Worm (Caenorhabditis elegans) whole organism, young adult: ENCODE data around the gene Y47D7A.9.

Experiments used
- B0261.1 ChIP-seq: sonication (generic microtip); optimal IDR thresholded peaks from 2 replicates; lab custom pipeline; 2016; ENCODE audit warnings: mild to moderate bottlenecking, missing genetic modification characterization, moderate library complexity, missing compliant biosample characterization
- B0336.3 ChIP-seq: fragments of 200-800 bp; sonication (Bioruptor generic); IDR thresholded peaks from 2 replicates; pipeline ENCODE4 v1.3.6; 2022; ENCODE audit warnings: missing genetic modification characterization, missing compliant biosample characterization
- F10E7.11 ChIP-seq: sonication (generic microtip); optimal IDR thresholded peaks from 2 replicates; lab custom pipeline; 2017; ENCODE audit warnings: mild to moderate bottlenecking, missing genetic modification characterization, moderate library complexity, missing compliant biosample characterization
- F22D6.2 ChIP-seq: sonication (generic microtip); optimal IDR thresholded peaks from 2 replicates; lab custom pipeline; 2016; ENCODE audit warnings: mild to moderate bottlenecking, missing genetic modification characterization, missing compliant biosample characterization
- F23B12.7 ChIP-seq: sonication (generic microtip); optimal IDR thresholded peaks from 2 replicates; lab custom pipeline; 2017; ENCODE audit warnings: missing genetic modification characterization, mild to moderate bottlenecking, missing compliant biosample characterization, antibody characterized with exemption, moderate library complexity; ENCODE audit not compliant: insufficient read depth
- F33H1.4 ChIP-seq: fragments of 200-800 bp; sonication (Bioruptor generic); IDR thresholded peaks from 2 replicates; pipeline ENCODE4 v1.3.6; 2022; ENCODE audit warnings: missing genetic modification reagents, missing genetic modification characterization, missing compliant biosample characterization
- F37B4.10 ChIP-seq: fragments of 200-800 bp; sonication (Bioruptor generic); IDR thresholded peaks from 2 replicates; pipeline ENCODE4 v1.3.6; 2022; ENCODE audit warnings: missing genetic modification characterization, missing compliant biosample characterization
- F39B2.1 ChIP-seq: fragments of 200-800 bp; sonication (Bioruptor generic); IDR thresholded peaks from 2 replicates; pipeline ENCODE4 v1.3.6; 2022; ENCODE audit warnings: missing genetic modification reagents, missing genetic modification characterization, missing compliant biosample characterization
- F49E8.2 ChIP-seq: sonication (generic microtip); optimal IDR thresholded peaks from 3 replicates; lab custom pipeline; 2017; ENCODE audit warnings: missing genetic modification characterization, mild to moderate bottlenecking, missing compliant biosample characterization, antibody characterized with exemption, moderate library complexity; ENCODE audit not compliant: insufficient read depth
- K12H6.12 ChIP-seq: fragments of 200-800 bp; sonication (Bioruptor generic); optimal IDR thresholded peaks from 2 replicates; lab custom pipeline; 2018; ENCODE audit warnings: mild to moderate bottlenecking, missing genetic modification characterization, missing compliant biosample characterization
- Y79H2A.3 ChIP-seq: fragments of 200-800 bp; sonication (Bioruptor generic); conservative IDR thresholded peaks from 2 replicates; pipeline ENCODE4 v1.3.6; 2022; ENCODE audit warnings: missing genetic modification reagents, missing genetic modification characterization, missing compliant biosample characterization
- aptf-2 ChIP-seq: fragments of 200-800 bp; sonication (Bioruptor generic); conservative IDR thresholded peaks from 2 replicates; pipeline ENCODE4 v1.3.6; 2022; ENCODE audit warnings: missing genetic modification reagents, missing genetic modification characterization, missing compliant biosample characterization
- aptf-3 ChIP-seq: fragments of 200-800 bp; sonication (Bioruptor generic); IDR thresholded peaks from 2 replicates; pipeline ENCODE4 v1.3.6; 2022; ENCODE audit warnings: missing genetic modification characterization, missing compliant biosample characterization
- attf-5 ChIP-seq: fragments of 200-800 bp; sonication (Bioruptor generic); optimal IDR thresholded peaks from 2 replicates; lab custom pipeline; 2018; ENCODE audit warnings: mild to moderate bottlenecking, missing genetic modification characterization, missing compliant biosample characterization
- cebp-1 ChIP-seq, 2 experiments: fragments of 200-800 bp in 1 of 2; sonication (Bioruptor generic) in 1 of 2; sonication (generic microtip) in 1 of 2; IDR thresholded peaks in 1 of 2; optimal IDR thresholded peaks in 1 of 2; 2 replicates each; pipeline versions ENCODE4 v1.3.6 to Lab custom; 2017 to 2022; ENCODE audit warnings: missing compliant biosample characterization in 2 of 2, missing genetic modification characterization in 2 of 2, mild to moderate bottlenecking in 1 of 2, missing genetic modification reagents in 1 of 2, moderate library complexity in 1 of 2
- ceh-100 ChIP-seq: fragments of 200-800 bp; sonication (Bioruptor generic); IDR thresholded peaks from 2 replicates; pipeline ENCODE4 v1.3.6; 2022; ENCODE audit warnings: missing genetic modification reagents, missing genetic modification characterization, missing compliant biosample characterization
- ceh-27 ChIP-seq: fragments of 200-800 bp; sonication (Bioruptor generic); optimal IDR thresholded peaks from 2 replicates; lab custom pipeline; 2018; ENCODE audit warnings: mild to moderate bottlenecking, missing genetic modification characterization, moderate library complexity, missing compliant biosample characterization
- dox-1 ChIP-seq: fragments of 200-800 bp; sonication (Bioruptor generic); IDR thresholded peaks from 2 replicates; pipeline ENCODE4 v1.3.6; 2022; ENCODE audit warnings: missing genetic modification reagents, missing genetic modification characterization, missing compliant biosample characterization
- dpl-1 ChIP-seq: fragments of 150-350 bp; optimal IDR thresholded peaks from 2 replicates; lab custom pipeline; 2014; ENCODE audit warnings: missing biosample characterization, missing genetic modification reagents, missing genetic modification characterization
- efl-1 ChIP-seq: fragments of 150-350 bp; optimal IDR thresholded peaks from 2 replicates; lab custom pipeline; 2014; ENCODE audit warnings: missing biosample characterization, missing genetic modification reagents, missing genetic modification characterization
- hmg-1.2 ChIP-seq: fragments of 200-800 bp; sonication (Bioruptor generic); IDR thresholded peaks from 2 replicates; pipeline ENCODE4 v1.3.6; 2022; ENCODE audit warnings: missing genetic modification reagents, missing genetic modification characterization, missing compliant biosample characterization
- hsf-1 ChIP-seq: fragments of 200-800 bp; sonication (Bioruptor generic); IDR thresholded peaks from 2 replicates; pipeline ENCODE4 v1.3.6; 2022; ENCODE audit warnings: missing genetic modification reagents, missing genetic modification characterization, missing compliant biosample characterization
- lin-35 ChIP-seq, 3 experiments: fragments of 150-350 bp in 2 of 3; sonication (generic microtip) in 1 of 3; optimal IDR thresholded peaks; 2 replicates each; lab custom pipeline; 2014 to 2018; ENCODE audit warnings: missing biosample characterization in 3 of 3, missing genetic modification characterization in 3 of 3, missing genetic modification reagents in 3 of 3
- lin-40 ChIP-seq: sonication (generic microtip); optimal IDR thresholded peaks from 2 replicates; lab custom pipeline; 2016; ENCODE audit warnings: missing genetic modification characterization, mild to moderate bottlenecking, missing compliant biosample characterization, missing genotype, missing genetic modification reagents
- lin-54 ChIP-seq: fragments of 200-800 bp; sonication (Bioruptor generic); optimal IDR thresholded peaks from 2 replicates; lab custom pipeline; 2018; ENCODE audit warnings: mild to moderate bottlenecking, missing genetic modification characterization, missing compliant biosample characterization
- lsl-1 ChIP-seq: fragments of 200-800 bp; sonication (Bioruptor generic); optimal IDR thresholded peaks from 2 replicates; lab custom pipeline; 2018; ENCODE audit warnings: mild to moderate bottlenecking, missing genetic modification characterization, moderate library complexity, missing compliant biosample characterization
- madf-6 ChIP-seq: fragments of 200-800 bp; sonication (Bioruptor generic); IDR thresholded peaks from 2 replicates; pipeline ENCODE4 v1.3.6; 2022; ENCODE audit warnings: missing genetic modification reagents, missing genetic modification characterization, missing compliant biosample characterization
- madf-8 ChIP-seq: fragments of 200-800 bp; sonication (Bioruptor generic); conservative IDR thresholded peaks from 2 replicates; pipeline ENCODE4 v1.3.6; 2022; ENCODE audit warnings: missing genetic modification reagents, missing genetic modification characterization, missing compliant biosample characterization
- mcd-1 ChIP-seq: fragments of 200-800 bp; sonication (Bioruptor generic); IDR thresholded peaks from 2 replicates; pipeline ENCODE4 v1.3.6; 2022; ENCODE audit warnings: missing genetic modification reagents, missing genetic modification characterization, missing compliant biosample characterization
- mes-4 ChIP-seq: sonication (generic microtip); optimal IDR thresholded peaks from 2 replicates; lab custom pipeline; 2016; ENCODE audit warnings: missing genotype, missing genetic modification characterization, missing compliant biosample characterization
- nfya-2 ChIP-seq: fragments of 200-800 bp; sonication (Bioruptor generic); IDR thresholded peaks from 2 replicates; pipeline ENCODE4 v1.3.6; 2022; ENCODE audit warnings: missing genetic modification reagents, missing genetic modification characterization, missing compliant biosample characterization
- nfyb-1 ChIP-seq: fragments of 200-800 bp; sonication (Bioruptor generic); IDR thresholded peaks from 2 replicates; pipeline ENCODE4 v1.3.6; 2022; ENCODE audit warnings: missing genetic modification reagents, missing genetic modification characterization, missing compliant biosample characterization
- nhr-179 ChIP-seq: sonication (generic microtip); optimal IDR thresholded peaks from 2 replicates; lab custom pipeline; 2016; ENCODE audit warnings: mild to moderate bottlenecking, missing genetic modification characterization, missing compliant biosample characterization
- nhr-27 ChIP-seq: fragments of 200-800 bp; sonication (Bioruptor generic); optimal IDR thresholded peaks from 2 replicates; lab custom pipeline; 2018; ENCODE audit warnings: mild to moderate bottlenecking, missing genetic modification characterization, moderate library complexity, missing compliant biosample characterization
- nhr-80 ChIP-seq: sonication (generic microtip); optimal IDR thresholded peaks from 2 replicates; lab custom pipeline; 2016; ENCODE audit warnings: missing genetic modification characterization, missing compliant biosample characterization
- pbrm-1 ChIP-seq: fragments of 200-800 bp; sonication (Bioruptor generic); IDR thresholded peaks from 2 replicates; pipeline ENCODE4 v1.3.6; 2022; ENCODE audit warnings: missing genetic modification reagents, missing genetic modification characterization, missing compliant biosample characterization
- rec-8 ChIP-seq, 2 experiments: sonication (generic microtip); optimal IDR thresholded peaks; 2 replicates each; lab custom pipeline; 2016; ENCODE audit warnings: mild to moderate bottlenecking in 2 of 2, missing genetic modification characterization in 2 of 2, missing genetic modification reagents in 2 of 2, missing genotype in 2 of 2, missing biosample characterization in 1 of 2, missing compliant biosample characterization in 1 of 2, moderate library complexity in 1 of 2
- snpc-1.1 ChIP-seq: sonication (generic microtip); optimal IDR thresholded peaks from 2 replicates; lab custom pipeline; 2017; ENCODE audit warnings: missing genetic modification characterization, mild to moderate bottlenecking, missing compliant biosample characterization, antibody characterized with exemption, moderate library complexity, missing genotype, missing genetic modification reagents; ENCODE audit not compliant: insufficient read depth
- snpc-1.3 ChIP-seq: sonication (generic microtip); optimal IDR thresholded peaks from 2 replicates; lab custom pipeline; 2017; ENCODE audit warnings: missing genetic modification characterization, mild to moderate bottlenecking, missing compliant biosample characterization, antibody characterized with exemption, moderate library complexity, missing genotype, missing genetic modification reagents; ENCODE audit not compliant: insufficient read depth
- snpc-3.4 ChIP-seq: sonication (generic microtip); optimal IDR thresholded peaks from 2 replicates; lab custom pipeline; 2017; ENCODE audit warnings: missing genetic modification characterization, mild to moderate bottlenecking, missing compliant biosample characterization, antibody characterized with exemption, moderate library complexity, missing genotype, missing genetic modification reagents
- snpc-4 ChIP-seq, 5 experiments: fragments of 150-350 bp in 1 of 5; sonication (generic microtip) in 4 of 5; optimal IDR thresholded peaks; 2 replicates each; lab custom pipeline; 2014 to 2018; ENCODE audit warnings: missing genetic modification characterization in 5 of 5, missing biosample characterization in 3 of 5, antibody characterized with exemption in 2 of 5, mild to moderate bottlenecking in 2 of 5, missing compliant biosample characterization in 2 of 5, missing genotype in 2 of 5, moderate library complexity in 2 of 5, missing genetic modification reagents in 1 of 5
- tbp1 ChIP-seq: fragments of 200-800 bp; sonication (Bioruptor generic); optimal IDR thresholded peaks from 2 replicates; lab custom pipeline; 2018; ENCODE audit warnings: mild to moderate bottlenecking, missing genetic modification characterization, missing compliant biosample characterization
- xnd-1 ChIP-seq: sonication (generic microtip); optimal IDR thresholded peaks from 2 replicates; lab custom pipeline; 2016; ENCODE audit warnings: missing genotype, missing genetic modification reagents, missing genetic modification characterization, missing compliant biosample characterization

The Y47D7A.9 gene

ce11 chrV:4450523-4451089 lies 26.8 kb upstream of the Y47D7A.9 start, which contains the start of gene rft-2:
Gene rft-2 (minus strand): TSS chrV:4450563.
- TF ChIP-seq Y79H2A.3 (GFP tag; lab: Robert Waterston, UW) (no peak), nfyb-1 (peak; percentile 41; the same call in 1 of the 2 replicates), lin-54 (GFP tag; lab: Kevin White, UChicago) (peak; percentile 91), mcd-1 (GFP tag; lab: Robert Waterston, UW) (peak; percentile 94), mes-4 (no peak), B0336.3 (GFP tag; lab: Robert Waterston, UW) (no peak), lsl-1 (peak; percentile 40), K12H6.12 (tag; lab: Kevin White, UChicago) (no peak), nhr-27 (tag; lab: Kevin White, UChicago) (no peak), nhr-80 (tag; lab: Kevin White, UChicago) (peak; percentile 19), rec-8 (tag; optimal IDR thresholded peaks at IDR 0.05; lab: Kevin White, UChicago) (no peak), ceh-100 (no peak), attf-5 (GFP tag; lab: Kevin White, UChicago) (peak; percentile 25), dox-1 (GFP tag; lab: Robert Waterston, UW) (0 out of 2 replicates have a peak, but pooled peaks have one; percentile 26), lin-40 (tag; lab: Kevin White, UChicago) (peak; percentile 42), dpl-1 (GFP tag; lab: Kevin White, UChicago) (peak; percentile 87), nfya-2 (no peak), snpc-1.1 (tag; lab: Kevin White, UChicago) (peak; percentile 20), snpc-1.3 (tag; lab: Kevin White, UChicago) (no peak), F23B12.7 (tag; lab: Kevin White, UChicago) (peak; percentile 15), cebp-1 (GFP tag; IDR thresholded peaks at IDR 0.05; lab: Robert Waterston, UW) (no peak), cebp-1 (tag; optimal IDR thresholded peaks at IDR 0.05; lab: Kevin White, UChicago) (peak; percentile 71), efl-1 (GFP tag; lab: Kevin White, UChicago) (peak; percentile 79), lin-35 (GFP tag; optimal IDR thresholded peaks at IDR 0.05; lab: Kevin White, UChicago) (peak; percentile 56 to 92 (median 72))
- TF ChIP-seq, all 124 proteins: peak for 14

DNA sequence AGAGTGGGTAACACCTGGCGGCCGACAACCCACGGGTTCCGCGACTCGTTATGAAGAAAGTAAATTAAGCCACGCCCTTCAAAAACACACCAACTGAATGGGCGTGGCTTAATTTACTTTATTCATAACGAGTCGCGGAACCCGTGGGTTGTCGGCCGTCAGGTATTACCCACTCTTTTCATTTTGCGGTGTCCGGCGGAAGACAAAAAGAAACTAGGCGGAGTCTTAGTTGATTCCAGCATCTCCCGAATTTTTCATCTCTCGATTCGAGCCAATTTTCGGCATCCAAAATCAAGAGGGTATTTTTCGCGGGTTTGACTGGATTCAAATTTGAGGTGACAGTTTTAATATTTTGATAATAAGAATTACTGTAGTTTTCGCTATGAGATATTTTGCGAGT lies 23.9 kb upstream of the Y47D7A.9 start:
- TF ChIP-seq F39B2.1 (GFP tag; lab: Robert Waterston, UW) (no peak), F22D6.2 (tag; lab: Kevin White, UChicago) (no peak), madf-6 (GFP tag; lab: Robert Waterston, UW) (peak; percentile 85), tbp1 (GFP tag; lab: Kevin White, UChicago) (peak; percentile 14), ceh-27 (GFP tag; lab: Kevin White, UChicago) (no peak), F10E7.11 (no peak), snpc-4 (GFP tag; optimal IDR thresholded peaks at IDR 0.05; lab: Kevin White, UChicago) (peak; percentile 91), snpc-4 (tag; optimal IDR thresholded peaks at IDR 0.05; lab: Kevin White, UChicago) (peak; percentile 35 to 96 (median 93)), hmg-1.2 (GFP tag; lab: Robert Waterston, UW) (peak; percentile 46), dox-1 (GFP tag; lab: Robert Waterston, UW) (0 out of 2 replicates have a peak, but pooled peaks have one; percentile 38), snpc-3.4 (tag; lab: Kevin White, UChicago) (peak; percentile 74), F49E8.2 (peak; percentile 5), snpc-1.1 (tag; lab: Kevin White, UChicago) (peak; percentile 89), B0261.1 (tag; lab: Kevin White, UChicago) (no peak), hsf-1 (GFP tag; lab: Robert Waterston, UW) (0 out of 2 replicates have a peak, but pooled peaks have one; percentile 15), aptf-3 (no peak), F33H1.4 (GFP tag; lab: Robert Waterston, UW) (peak; percentile 41; the same call in 1 of the 2 replicates), ceh-100 (peak; percentile 61; the same call in 1 of the 2 replicates), pbrm-1 (GFP tag; lab: Robert Waterston, UW) (peak; percentile 78), nhr-179 (no peak), madf-8 (GFP tag; lab: Robert Waterston, UW) (0 out of 2 replicates have a peak, but pooled peaks have one; percentile 21), F37B4.10 (GFP tag; lab: Robert Waterston, UW) (no peak), aptf-2 (GFP tag; lab: Robert Waterston, UW) (no peak), lin-54 (GFP tag; lab: Kevin White, UChicago) (peak; percentile 50), xnd-1 (tag; lab: Kevin White, UChicago) (peak; percentile 62)
